Fruit fly (Drosophila melanogaster) whole organism, adult: ENCODE results near the gene CG16957.

Experiments
- CG11617 ChIP-seq: fragments of 200-800 bp; sonication (Bioruptor generic); optimal IDR thresholded peaks from 2 replicates; lab custom pipeline; 2017; ENCODE audit warnings: mild to moderate bottlenecking, missing biosample characterization, missing genetic modification reagents, missing genetic modification characterization
- CG12768 ChIP-seq: fragments of 200-800 bp; sonication (Bioruptor generic); optimal IDR thresholded peaks from 2 replicates; lab custom pipeline; 2017; ENCODE audit warnings: missing biosample characterization, missing genetic modification characterization, mild to moderate bottlenecking, moderate library complexity, missing genetic modification reagents
- CG14711 ChIP-seq: fragments of 200-800 bp; sonication (Bioruptor generic); optimal IDR thresholded peaks from 2 replicates; lab custom pipeline; 2018; ENCODE audit warnings: missing biosample characterization, mild to moderate bottlenecking, missing genetic modification characterization, moderate library complexity
- CG1620 ChIP-seq: fragments of 200-800 bp; sonication (Bioruptor generic); optimal IDR thresholded peaks from 2 replicates; lab custom pipeline; 2016; ENCODE audit warnings: missing biosample characterization, missing genetic modification characterization
- CG33017 ChIP-seq: fragments of 200-800 bp; sonication (Bioruptor generic); optimal IDR thresholded peaks from 2 replicates; lab custom pipeline; 2018; ENCODE audit warnings: missing biosample characterization, mild to moderate bottlenecking, missing genetic modification characterization, moderate library complexity
- CG5204 ChIP-seq: fragments of 200-800 bp; sonication (Bioruptor generic); optimal IDR thresholded peaks from 2 replicates; lab custom pipeline; 2016; ENCODE audit warnings: missing biosample characterization, missing genetic modification characterization
- CG7045 ChIP-seq: fragments of 200-800 bp; sonication (Bioruptor generic); optimal IDR thresholded peaks from 2 replicates; lab custom pipeline; 2017; ENCODE audit warnings: missing biosample characterization, mild to moderate bottlenecking, missing genetic modification characterization
- CG7101 ChIP-seq: fragments of 200-800 bp; sonication (Bioruptor generic); optimal IDR thresholded peaks from 2 replicates; lab custom pipeline; 2018; ENCODE audit warnings: missing biosample characterization, mild to moderate bottlenecking, missing genetic modification characterization, moderate library complexity
- Clk ChIP-seq: fragments of 200-800 bp; sonication (Bioruptor generic); optimal IDR thresholded peaks from 2 replicates; lab custom pipeline; 2017; ENCODE audit warnings: missing biosample characterization, missing genetic modification characterization
- Crg-1 ChIP-seq: fragments of 200-800 bp; sonication (Bioruptor generic); optimal IDR thresholded peaks from 2 replicates; lab custom pipeline; 2016; ENCODE audit warnings: missing biosample characterization, missing genetic modification characterization
- Hr96 ChIP-seq: fragments of 200-800 bp; sonication (Bioruptor generic); optimal IDR thresholded peaks from 2 replicates; lab custom pipeline; 2016; ENCODE audit warnings: missing biosample characterization, missing genetic modification characterization
- Mnt ChIP-seq: fragments of 200-800 bp; sonication (Bioruptor generic); optimal IDR thresholded peaks from 2 replicates; lab custom pipeline; 2016; ENCODE audit warnings: missing biosample characterization, mild to moderate bottlenecking, missing genetic modification characterization
- bab1 ChIP-seq: fragments of 200-800 bp; sonication (Bioruptor generic); optimal IDR thresholded peaks from 3 replicates; lab custom pipeline; 2019; ENCODE audit warnings: missing biosample characterization, mild to moderate bottlenecking, missing genetic modification characterization, moderate library complexity
- cic ChIP-seq: fragments of 200-800 bp; sonication (Bioruptor generic); optimal IDR thresholded peaks from 2 replicates; lab custom pipeline; 2017; ENCODE audit warnings: missing biosample characterization, mild to moderate bottlenecking, missing genetic modification characterization, moderate library complexity
- cnc ChIP-seq, 2 experiments: fragments of >200 bp; optimal IDR thresholded peaks; 2 replicates each; lab custom pipeline; 2017
- kay ChIP-seq: fragments of 200-800 bp; sonication (Bioruptor generic); peaks from one replicate; lab custom pipeline; 2016; ENCODE audit warnings: missing biosample characterization, missing genetic modification characterization, borderline replicate concordance
- ovo ChIP-seq: fragments of 200-800 bp; sonication (Bioruptor generic); optimal IDR thresholded peaks from 2 replicates; lab custom pipeline; 2016; ENCODE audit warnings: missing biosample characterization, missing genetic modification characterization
- pad ChIP-seq: fragments of 200-800 bp; sonication (Bioruptor generic); optimal IDR thresholded peaks from 3 replicates; lab custom pipeline; 2017; ENCODE audit warnings: missing biosample characterization, missing genetic modification characterization, mild to moderate bottlenecking, moderate library complexity, missing genetic modification reagents
- tj ChIP-seq: fragments of 200-800 bp; sonication (Bioruptor generic); optimal IDR thresholded peaks from 3 replicates; lab custom pipeline; 2017; ENCODE audit warnings: missing biosample characterization, mild to moderate bottlenecking, missing genetic modification characterization, moderate library complexity
- toe ChIP-seq: fragments of 200-800 bp; sonication (Bioruptor generic); optimal IDR thresholded peaks from 2 replicates; lab custom pipeline; 2016; ENCODE audit warnings: missing biosample characterization, missing genetic modification characterization

The CG16957 gene

dm6 chr2L:13366109-13366747, 29.8 kb downstream of the CG16957 start, which contains the start of the genes Nnp-1 and Grx3:
Nnp-1 (minus strand) TSS chr2L:13366189.
Grx3 (plus strand) TSS chr2L:13366447.
- TF ChIP-seq CG7101 (tag; lab: Kevin White, UChicago) (peak; percentile 78), pad (peak; percentile 54), kay (GFP tag; lab: Kevin White, UChicago) (no peak), toe (GFP tag; lab: Kevin White, UChicago) (peak; percentile 54), Hr96 (no peak), Clk (no peak), bab1 (peak; percentile 80), Mnt (GFP tag; lab: Kevin White, UChicago) (peak; percentile 98), CG1620 (peak; percentile 48), CG11617 (GFP tag; lab: Kevin White, UChicago) (peak; percentile 68), CG33017 (peak; percentile 68), CG12768 (GFP tag; lab: Kevin White, UChicago) (peak; percentile 48), tj (GFP tag; lab: Kevin White, UChicago) (peak; percentile 98), ovo (GFP tag; lab: Kevin White, UChicago) (peak; percentile 45), cnc (optimal IDR thresholded peaks at IDR 0.05; lab: Kevin White, UChicago) (no peak), CG14711 (peak; percentile 87), CG7045 (peak; percentile 72), cic (GFP tag; lab: Kevin White, UChicago) (peak; percentile 43), CG5204 (GFP tag; lab: Kevin White, UChicago) (peak; percentile 16), Crg-1 (GFP tag; lab: Kevin White, UChicago) (peak; percentile 40)

- TF ChIP-seq kay (GFP tag; lab: Kevin White, UChicago) (peak; percentile 52), CG11617 (GFP tag; lab: Kevin White, UChicago) (no peak)
Observed at dm6 chr2L:13362953-13363352, 33.0 kb downstream of the CG16957 start.

- no peak for TF ChIP-seq tj (GFP tag; lab: Kevin White, UChicago)
- no peak for TF ChIP-seq Crg-1 (GFP tag; lab: Kevin White, UChicago)
- no peak for TF ChIP-seq pad
- no peak for TF ChIP-seq toe (GFP tag; lab: Kevin White, UChicago)
- TF ChIP-seq CG1620: no peak
- TF ChIP-seq kay (GFP tag; lab: Kevin White, UChicago): no peak
- TF ChIP-seq Hr96: no peak
- TF ChIP-seq Clk: no peak
- TF ChIP-seq CG7045: no peak
- no peak for TF ChIP-seq CG11617 (GFP tag; lab: Kevin White, UChicago)
- TF ChIP-seq cic (GFP tag; lab: Kevin White, UChicago): no peak
- TF ChIP-seq CG7101 (tag; lab: Kevin White, UChicago): no peak
- TF ChIP-seq cnc (optimal IDR thresholded peaks at IDR 0.05; lab: Kevin White, UChicago): no peak
- no peak for TF ChIP-seq CG5204 (GFP tag; lab: Kevin White, UChicago)
- no peak for TF ChIP-seq bab1
Observed at dm6 chr2L:13361465-13361864, 34.5 kb downstream of the CG16957 start, which contains the start of gene CG9377. CG9377 (minus strand) TSS chr2L:13361565.

DNA sequence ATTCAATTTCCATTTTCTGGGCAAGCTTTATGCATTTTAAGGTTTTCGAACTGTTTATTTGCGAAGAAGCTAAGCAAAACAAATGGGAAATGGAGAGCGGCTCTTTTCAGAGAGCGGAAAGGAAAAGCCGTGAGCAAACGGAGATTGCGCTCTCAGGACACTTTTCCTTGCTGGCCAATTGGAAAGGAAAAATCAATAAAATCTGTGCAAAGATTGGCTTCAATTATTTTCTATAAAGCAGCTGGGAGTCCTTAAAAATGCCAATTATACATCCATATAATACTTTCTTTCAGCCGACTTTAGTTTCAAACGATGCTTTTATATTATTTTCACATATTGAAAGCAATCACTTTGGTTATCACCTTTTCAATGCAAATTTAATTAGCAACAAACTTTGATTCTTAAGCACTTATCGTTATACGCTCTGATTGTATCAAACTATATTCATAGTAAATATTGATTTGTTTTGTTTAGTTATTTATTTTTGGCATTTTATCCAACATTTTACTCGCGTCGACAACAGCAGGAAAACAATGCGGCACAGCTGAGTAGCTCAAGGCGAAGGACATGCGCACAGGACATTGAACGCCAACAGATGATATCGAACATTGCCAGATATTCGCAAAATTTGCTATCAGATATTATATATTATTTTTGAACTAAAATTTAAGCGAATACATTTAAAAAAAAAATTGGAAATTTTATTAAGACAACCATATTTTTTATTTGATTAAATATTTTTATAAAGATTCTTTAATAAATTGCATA, 41.2 kb downstream of the CG16957 start, which contains the start of gene CG9395:
Gene CG9395 (minus strand): TSS at position 494 of the 768 bp plus-strand sequence.
- TF ChIP-seq CG11617 (GFP tag; lab: Kevin White, UChicago): no peak
- TF ChIP-seq CG14711: no peak
- no peak for TF ChIP-seq Clk

- TF ChIP-seq cic (GFP tag; lab: Kevin White, UChicago) (no peak), CG1620 (no peak), tj (GFP tag; lab: Kevin White, UChicago) (no peak), toe (GFP tag; lab: Kevin White, UChicago) (no peak), CG7101 (tag; lab: Kevin White, UChicago) (peak; percentile 15), pad (peak; percentile 94), CG7045 (no peak), kay (GFP tag; lab: Kevin White, UChicago) (peak; percentile 38), Crg-1 (GFP tag; lab: Kevin White, UChicago) (no peak), CG11617 (GFP tag; lab: Kevin White, UChicago) (no peak), cnc (optimal IDR thresholded peaks at IDR 0.05; lab: Kevin White, UChicago) (no peak), bab1 (no peak), CG33017 (no peak), ovo (GFP tag; lab: Kevin White, UChicago) (no peak), Clk (no peak), CG5204 (GFP tag; lab: Kevin White, UChicago) (no peak), CG12768 (GFP tag; lab: Kevin White, UChicago) (no peak)
Observed at dm6 chr2L:13349237-13349902, 46.6 kb downstream of the CG16957 start.

DNA sequence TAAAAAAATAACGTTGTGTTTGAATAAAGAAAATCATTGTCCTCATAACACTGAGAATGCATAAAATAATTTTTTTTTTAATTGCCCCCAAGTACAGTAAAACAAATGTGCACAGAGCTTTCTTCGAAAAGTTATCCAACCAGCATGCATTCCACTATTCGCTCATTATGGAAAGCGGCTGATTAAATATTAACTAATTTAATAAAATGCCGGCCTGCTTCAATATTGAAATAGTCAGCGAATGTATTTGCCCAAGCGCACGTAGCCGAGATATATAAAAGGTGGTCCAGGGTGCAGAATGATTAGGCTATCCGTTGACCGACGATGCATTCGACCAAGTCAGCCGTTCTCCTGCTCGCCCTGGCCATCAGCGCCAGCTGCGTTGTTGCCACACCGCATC, 48.5 kb downstream of the CG16957 start, which contains the start of gene CG16826:
Gene CG16826 (plus strand): TSS at position 301 of the 400 bp plus-strand sequence.
- TF ChIP-seq CG14711: no peak
- TF ChIP-seq CG7101 (tag; lab: Kevin White, UChicago): peak; percentile 18
- TF ChIP-seq kay (GFP tag; lab: Kevin White, UChicago): peak; percentile 54
- no peak for TF ChIP-seq bab1
